Worm (Caenorhabditis elegans) whole organism, young adult: ENCODE measurements around the gene toca-1.

Experiments
- B0261.1 ChIP-seq: sonication (generic microtip); optimal IDR thresholded peaks from 2 replicates; lab custom pipeline; 2016; ENCODE audit warnings: mild to moderate bottlenecking, missing genetic modification characterization, moderate library complexity, missing compliant biosample characterization
- B0336.3 ChIP-seq: fragments of 200-800 bp; sonication (Bioruptor generic); IDR thresholded peaks from 2 replicates; pipeline ENCODE4 v1.3.6; 2022; ENCODE audit warnings: missing genetic modification characterization, missing compliant biosample characterization
- C06A6.2 ChIP-seq: fragments of 200-800 bp; sonication (Bioruptor generic); conservative IDR thresholded peaks from 2 replicates; pipeline ENCODE4 v1.3.6; 2022; ENCODE audit warnings: missing genetic modification characterization, missing compliant biosample characterization
- C17E4.6 ChIP-seq: fragments of 200-800 bp; sonication (Bioruptor generic); IDR thresholded peaks from 2 replicates; pipeline ENCODE4 v1.3.6; 2022; ENCODE audit warnings: missing genetic modification reagents, missing genetic modification characterization, missing compliant biosample characterization
- F23B12.7 ChIP-seq: sonication (generic microtip); optimal IDR thresholded peaks from 2 replicates; lab custom pipeline; 2017; ENCODE audit warnings: missing genetic modification characterization, mild to moderate bottlenecking, missing compliant biosample characterization, antibody characterized with exemption, moderate library complexity; ENCODE audit not compliant: insufficient read depth
- F37B4.10 ChIP-seq: fragments of 200-800 bp; sonication (Bioruptor generic); IDR thresholded peaks from 2 replicates; pipeline ENCODE4 v1.3.6; 2022; ENCODE audit warnings: missing genetic modification characterization, missing compliant biosample characterization
- K12H6.12 ChIP-seq: fragments of 200-800 bp; sonication (Bioruptor generic); optimal IDR thresholded peaks from 2 replicates; lab custom pipeline; 2018; ENCODE audit warnings: mild to moderate bottlenecking, missing genetic modification characterization, missing compliant biosample characterization
- T07F8.4 ChIP-seq: sonication (generic microtip); optimal IDR thresholded peaks from 2 replicates; lab custom pipeline; 2016; ENCODE audit warnings: mild to moderate bottlenecking, missing genetic modification characterization, moderate library complexity, missing compliant biosample characterization
- Y53G8AR.9 ChIP-seq: fragments of 200-800 bp; sonication (Bioruptor generic); conservative IDR thresholded peaks from 2 replicates; pipeline ENCODE4 v1.3.6; 2022; ENCODE audit warnings: missing genetic modification reagents, missing genetic modification characterization, missing compliant biosample characterization
- Y56A3A.18 ChIP-seq: fragments of 200-800 bp; sonication (Bioruptor generic); IDR thresholded peaks from 2 replicates; pipeline ENCODE4 v1.3.6; 2022; ENCODE audit warnings: missing genetic modification reagents, missing genetic modification characterization, missing compliant biosample characterization
- Y67H2A.10 ChIP-seq: fragments of 200-800 bp; sonication (Bioruptor generic); conservative IDR thresholded peaks from 2 replicates; pipeline ENCODE4 v1.3.6; 2022; ENCODE audit warnings: missing genetic modification reagents, missing genetic modification characterization, missing compliant biosample characterization
- aptf-3 ChIP-seq: fragments of 200-800 bp; sonication (Bioruptor generic); IDR thresholded peaks from 2 replicates; pipeline ENCODE4 v1.3.6; 2022; ENCODE audit warnings: missing genetic modification characterization, missing compliant biosample characterization
- atf-7 ChIP-seq: sonication (generic microtip); optimal IDR thresholded peaks from 2 replicates; lab custom pipeline; 2017; ENCODE audit warnings: mild to moderate bottlenecking, missing genetic modification characterization, missing compliant biosample characterization
- attf-5 ChIP-seq: fragments of 200-800 bp; sonication (Bioruptor generic); optimal IDR thresholded peaks from 2 replicates; lab custom pipeline; 2018; ENCODE audit warnings: mild to moderate bottlenecking, missing genetic modification characterization, missing compliant biosample characterization
- ceh-40 ChIP-seq: fragments of 200-800 bp; sonication (Bioruptor generic); IDR thresholded peaks from 2 replicates; pipeline ENCODE4 v1.3.6; 2022; ENCODE audit warnings: missing genetic modification characterization, missing compliant biosample characterization
- ceh-79 ChIP-seq: sonication (generic microtip); optimal IDR thresholded peaks from 2 replicates; lab custom pipeline; 2017; ENCODE audit warnings: mild to moderate bottlenecking, missing genetic modification characterization, missing compliant biosample characterization
- ceh-91 ChIP-seq: fragments of 200-800 bp; sonication (Bioruptor generic); IDR thresholded peaks from 2 replicates; pipeline ENCODE4 v1.3.6; 2022; ENCODE audit warnings: missing genetic modification reagents, missing genetic modification characterization, missing compliant biosample characterization
- chd-7 ChIP-seq: sonication (generic microtip); optimal IDR thresholded peaks from 2 replicates; lab custom pipeline; 2016; ENCODE audit warnings: mild to moderate bottlenecking, missing genetic modification characterization, moderate library complexity, missing compliant biosample characterization
- die-1 ChIP-seq: sonication (generic microtip); optimal IDR thresholded peaks from 2 replicates; lab custom pipeline; 2016; ENCODE audit warnings: missing genotype, mild to moderate bottlenecking, missing genetic modification characterization, missing compliant biosample characterization
- dox-1 ChIP-seq: fragments of 200-800 bp; sonication (Bioruptor generic); IDR thresholded peaks from 2 replicates; pipeline ENCODE4 v1.3.6; 2022; ENCODE audit warnings: missing genetic modification reagents, missing genetic modification characterization, missing compliant biosample characterization
- efl-1 ChIP-seq: fragments of 150-350 bp; optimal IDR thresholded peaks from 2 replicates; lab custom pipeline; 2014; ENCODE audit warnings: missing biosample characterization, missing genetic modification reagents, missing genetic modification characterization
- fkh-3 ChIP-seq: sonication (generic microtip); optimal IDR thresholded peaks from 2 replicates; lab custom pipeline; 2016; ENCODE audit warnings: mild to moderate bottlenecking, missing genetic modification characterization, missing compliant biosample characterization
- gei-17 ChIP-seq: fragments of 200-800 bp; sonication (Bioruptor generic); optimal IDR thresholded peaks from 2 replicates; lab custom pipeline; 2018; ENCODE audit warnings: mild to moderate bottlenecking, missing genetic modification characterization, missing compliant biosample characterization
- hlh-26 ChIP-seq: fragments of 200-800 bp; sonication (Bioruptor generic); conservative IDR thresholded peaks from 2 replicates; pipeline ENCODE4 v1.3.6; 2022; ENCODE audit warnings: missing genetic modification reagents, missing genetic modification characterization, missing compliant biosample characterization
- hmg-1.2 ChIP-seq: fragments of 200-800 bp; sonication (Bioruptor generic); IDR thresholded peaks from 2 replicates; pipeline ENCODE4 v1.3.6; 2022; ENCODE audit warnings: missing genetic modification reagents, missing genetic modification characterization, missing compliant biosample characterization
- hmg-20 ChIP-seq: fragments of 200-800 bp; sonication (Bioruptor generic); IDR thresholded peaks from 2 replicates; pipeline ENCODE4 v1.3.6; 2022; ENCODE audit warnings: missing genetic modification reagents, missing genetic modification characterization, missing compliant biosample characterization
- hsf-1 ChIP-seq: fragments of 200-800 bp; sonication (Bioruptor generic); IDR thresholded peaks from 2 replicates; pipeline ENCODE4 v1.3.6; 2022; ENCODE audit warnings: missing genetic modification reagents, missing genetic modification characterization, missing compliant biosample characterization
- lag-1 ChIP-seq: fragments of 200-800 bp; sonication (Bioruptor generic); IDR thresholded peaks from 2 replicates; pipeline ENCODE4 v1.3.6; 2022; ENCODE audit warnings: missing genetic modification reagents, missing genetic modification characterization, missing compliant biosample characterization
- lin-54 ChIP-seq: fragments of 200-800 bp; sonication (Bioruptor generic); optimal IDR thresholded peaks from 2 replicates; lab custom pipeline; 2018; ENCODE audit warnings: mild to moderate bottlenecking, missing genetic modification characterization, missing compliant biosample characterization
- lir-1 ChIP-seq: fragments of 200-800 bp; sonication (Bioruptor generic); conservative IDR thresholded peaks from 2 replicates; pipeline ENCODE4 v1.3.6; 2022; ENCODE audit warnings: missing genetic modification reagents, missing genetic modification characterization, missing compliant biosample characterization
- madf-3 ChIP-seq: fragments of 200-800 bp; sonication (Bioruptor generic); IDR thresholded peaks from 2 replicates; pipeline ENCODE4 v1.3.6; 2022; ENCODE audit warnings: missing genetic modification reagents, missing genetic modification characterization, missing compliant biosample characterization
- madf-6 ChIP-seq: fragments of 200-800 bp; sonication (Bioruptor generic); IDR thresholded peaks from 2 replicates; pipeline ENCODE4 v1.3.6; 2022; ENCODE audit warnings: missing genetic modification reagents, missing genetic modification characterization, missing compliant biosample characterization
- madf-8 ChIP-seq: fragments of 200-800 bp; sonication (Bioruptor generic); conservative IDR thresholded peaks from 2 replicates; pipeline ENCODE4 v1.3.6; 2022; ENCODE audit warnings: missing genetic modification reagents, missing genetic modification characterization, missing compliant biosample characterization
- nhr-120 ChIP-seq: fragments of 200-800 bp; sonication (Bioruptor generic); IDR thresholded peaks from 2 replicates; pipeline ENCODE4 v1.3.6; 2022; ENCODE audit warnings: missing genetic modification characterization, missing compliant biosample characterization
- nhr-27 ChIP-seq: fragments of 200-800 bp; sonication (Bioruptor generic); optimal IDR thresholded peaks from 2 replicates; lab custom pipeline; 2018; ENCODE audit warnings: mild to moderate bottlenecking, missing genetic modification characterization, moderate library complexity, missing compliant biosample characterization
- pbrm-1 ChIP-seq: fragments of 200-800 bp; sonication (Bioruptor generic); IDR thresholded peaks from 2 replicates; pipeline ENCODE4 v1.3.6; 2022; ENCODE audit warnings: missing genetic modification reagents, missing genetic modification characterization, missing compliant biosample characterization
- pha-4 ChIP-seq: fragments of 150-350 bp; sonication (generic microtip); optimal IDR thresholded peaks from 2 replicates; lab custom pipeline; 2014; ENCODE audit warnings: missing biosample characterization, missing genetic modification reagents, missing genetic modification characterization
- repo-1 ChIP-seq: sonication (generic microtip); optimal IDR thresholded peaks from 2 replicates; lab custom pipeline; 2017; ENCODE audit warnings: mild to moderate bottlenecking, missing genetic modification characterization, missing compliant biosample characterization
- sdz-38 ChIP-seq: sonication (generic microtip); optimal IDR thresholded peaks from 2 replicates; lab custom pipeline; 2016; ENCODE audit warnings: missing genotype, missing genetic modification characterization, missing compliant biosample characterization
- sea-2 ChIP-seq: fragments of 200-800 bp; sonication (Bioruptor generic); IDR thresholded peaks from 2 replicates; pipeline ENCODE4 v1.3.6; 2022; ENCODE audit warnings: missing genetic modification characterization, missing compliant biosample characterization
- snpc-1.1 ChIP-seq: sonication (generic microtip); optimal IDR thresholded peaks from 2 replicates; lab custom pipeline; 2017; ENCODE audit warnings: missing genetic modification characterization, mild to moderate bottlenecking, missing compliant biosample characterization, antibody characterized with exemption, moderate library complexity, missing genotype, missing genetic modification reagents; ENCODE audit not compliant: insufficient read depth
- sptf-2 ChIP-seq: fragments of 200-800 bp; sonication (Bioruptor generic); optimal IDR thresholded peaks from 2 replicates; lab custom pipeline; 2018; ENCODE audit warnings: mild to moderate bottlenecking, missing genetic modification characterization, missing compliant biosample characterization
- unc-62 ChIP-seq: fragments of 150-350 bp; optimal IDR thresholded peaks from 2 replicates; lab custom pipeline; 2014; ENCODE audit warnings: missing biosample characterization, missing genetic modification reagents, missing genetic modification characterization
- xnd-1 ChIP-seq: sonication (generic microtip); optimal IDR thresholded peaks from 2 replicates; lab custom pipeline; 2016; ENCODE audit warnings: missing genotype, missing genetic modification reagents, missing genetic modification characterization, missing compliant biosample characterization
- ztf-22 ChIP-seq: fragments of 200-800 bp; sonication (Bioruptor generic); optimal IDR thresholded peaks from 2 replicates; lab custom pipeline; 2018; ENCODE audit warnings: mild to moderate bottlenecking, missing genetic modification characterization, moderate library complexity, missing compliant biosample characterization
- ztf-25 ChIP-seq: fragments of 200-800 bp; sonication (Bioruptor generic); IDR thresholded peaks from 2 replicates; pipeline ENCODE4 v1.3.6; 2022; ENCODE audit warnings: missing genetic modification reagents, missing genetic modification characterization, missing compliant biosample characterization
- ztf-28 ChIP-seq: fragments of 200-800 bp; sonication (Bioruptor generic); IDR thresholded peaks from 2 replicates; pipeline ENCODE4 v1.3.6; 2022; ENCODE audit warnings: missing genetic modification reagents, missing genetic modification characterization, missing compliant biosample characterization

Gene toca-1

ce11 chrX:1503698-1504501 is 17.4 kb downstream of the toca-1 start (continued):
- TF ChIP-seq ztf-25 (GFP tag; lab: Robert Waterston, UW) (peak; percentile 72; the same call in 1 of the 2 replicates), sptf-2 (GFP tag; lab: Kevin White, UChicago) (no peak), repo-1 (tag; lab: Kevin White, UChicago) (peak; percentile 57), madf-3 (GFP tag; lab: Robert Waterston, UW) (peak; percentile 87; the same call in 1 of the 2 replicates), Y67H2A.10 (GFP tag; lab: Robert Waterston, UW) (peak; percentile 92), madf-8 (GFP tag; lab: Robert Waterston, UW) (no peak), hmg-1.2 (GFP tag; lab: Robert Waterston, UW) (peak; percentile 40), Y53G8AR.9 (GFP tag; lab: Robert Waterston, UW) (peak; percentile 94), lin-54 (no peak), nhr-120 (GFP tag; lab: Robert Waterston, UW) (0 out of 2 replicates have a peak, but pooled peaks have one; percentile 47), lag-1 (GFP tag; lab: Robert Waterston, UW) (0 out of 2 replicates have a peak, but pooled peaks have one; percentile 80), snpc-1.1 (tag; lab: Kevin White, UChicago) (no peak), xnd-1 (tag; lab: Kevin White, UChicago) (no peak), F23B12.7 (tag; lab: Kevin White, UChicago) (peak; percentile 2), fkh-3 (tag; lab: Kevin White, UChicago) (peak; percentile 29), pbrm-1 (GFP tag; lab: Robert Waterston, UW) (peak; percentile 52; the same call in 1 of the 2 replicates), B0336.3 (peak; percentile 32; the same call in 1 of the 2 replicates), chd-7 (tag; lab: Kevin White, UChicago) (peak; percentile 68), unc-62 (GFP tag; lab: Kevin White, UChicago) (no peak), ztf-28 (GFP tag; lab: Robert Waterston, UW) (peak; percentile 34; the same call in 1 of the 2 replicates), K12H6.12 (tag; lab: Kevin White, UChicago) (no peak), pha-4 (no peak), efl-1 (GFP tag; lab: Kevin White, UChicago) (no peak), hmg-20 (GFP tag; lab: Robert Waterston, UW) (no peak; the same call in 1 of the 2 replicates), nhr-27 (tag; lab: Kevin White, UChicago) (no peak), sea-2 (no peak), dox-1 (0 out of 2 replicates have a peak, but pooled peaks have one; percentile 34), atf-7 (peak; percentile 82), Y56A3A.18 (GFP tag; lab: Robert Waterston, UW) (peak; percentile 89), gei-17 (GFP tag; lab: Kevin White, UChicago) (peak; percentile 73), C06A6.2 (GFP tag; lab: Robert Waterston, UW) (peak; percentile 63), aptf-3 (0 out of 2 replicates have a peak, but pooled peaks have one; percentile 38), hlh-26 (GFP tag; lab: Robert Waterston, UW) (no peak), sdz-38 (no peak), F37B4.10 (GFP tag; lab: Robert Waterston, UW) (no peak), ztf-22 (peak; percentile 26), madf-6 (GFP tag; lab: Robert Waterston, UW) (0 out of 2 replicates have a peak, but pooled peaks have one; percentile 15), ceh-79 (tag; lab: Kevin White, UChicago) (no peak), hsf-1 (GFP tag; lab: Robert Waterston, UW) (peak; percentile 40; the same call in 1 of the 2 replicates), die-1 (no peak), C17E4.6 (GFP tag; lab: Robert Waterston, UW) (peak; percentile 78), ceh-40 (peak; percentile 29; the same call in 1 of the 2 replicates), T07F8.4 (tag; lab: Kevin White, UChicago) (no peak), ceh-91 (peak; percentile 39; the same call in 1 of the 2 replicates), attf-5 (peak; percentile 41), B0261.1 (peak; percentile 17), lir-1 (GFP tag; lab: Robert Waterston, UW) (peak; percentile 47; the same call in 1 of the 2 replicates)
